Fruit fly (Drosophila melanogaster) whole organism, wandering third instar larva: ENCODE data around the gene CG6749.

Source experiments
- Jra ChIP-seq: sonication (Bioruptor generic); optimal IDR thresholded peaks from 2 replicates; lab custom pipeline; 2016; ENCODE audit warnings: missing biosample characterization, missing genetic modification characterization
- OdsH ChIP-seq: fragments of 200-800 bp; sonication (Bioruptor generic); optimal IDR thresholded peaks from 2 replicates; lab custom pipeline; 2016; ENCODE audit warnings: missing biosample characterization, mild to moderate bottlenecking, missing genetic modification characterization
- Sp1 ChIP-seq: fragments of 200-800 bp; sonication (Bioruptor generic); optimal IDR thresholded peaks from 3 replicates; lab custom pipeline; 2019; ENCODE audit warnings: missing biosample characterization, mild to moderate bottlenecking, missing genetic modification characterization, moderate library complexity
- Vsx2 ChIP-seq: fragments of 200-300, 225-300 bp; sonication (Bioruptor generic); optimal IDR thresholded peaks from 2 replicates; lab custom pipeline; 2018; ENCODE audit warnings: missing biosample characterization, missing genetic modification characterization; ENCODE audit not compliant: partially characterized antibody
- psq ChIP-seq: fragments of 200-800 bp; sonication (Bioruptor generic); optimal IDR thresholded peaks from 3 replicates; lab custom pipeline; 2017; ENCODE audit warnings: missing biosample characterization, mild to moderate bottlenecking, missing genetic modification characterization, moderate library complexity
- woc ChIP-seq: sonication (Bioruptor generic); optimal IDR thresholded peaks from 2 replicates; lab custom pipeline; 2016; ENCODE audit warnings: missing biosample characterization, mild to moderate bottlenecking, missing genetic modification characterization

dm6 chr3L:9697527-9697883, 36.1 kb downstream of the CG6749 start:
- TF ChIP-seq Vsx2 (GFP tag; lab: Kevin White, UChicago) (no peak), Jra (GFP tag; lab: Kevin White, UChicago) (no peak), woc (GFP tag; lab: Kevin White, UChicago) (no peak), OdsH (GFP tag; lab: Kevin White, UChicago) (no peak), Sp1 (no peak), psq (no peak)
